Worm (Caenorhabditis elegans): ENCODE data around the gene pho-11.

pho-11 gene

DNA sequence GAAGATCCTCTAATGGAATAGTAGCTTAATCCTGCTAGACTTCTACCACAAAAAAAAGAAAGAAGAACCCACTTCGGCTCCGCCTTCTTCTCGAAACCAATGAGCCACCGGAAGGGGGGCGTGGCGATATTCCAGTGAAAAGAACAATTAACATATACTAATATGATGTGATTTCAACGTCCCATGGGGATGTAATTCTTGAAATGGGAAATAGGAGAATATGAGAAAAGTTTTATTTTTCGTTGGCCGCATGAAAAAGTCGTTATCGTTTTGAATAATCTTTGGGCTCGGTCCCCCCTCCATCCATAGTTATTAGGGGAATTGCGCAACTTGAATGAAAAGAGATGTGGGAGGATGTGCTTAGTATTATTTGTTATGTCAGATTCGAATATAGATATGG lies 31.4 kb upstream of the pho-11 start, which contains the start of gene unc-4:
Gene unc-4 (minus strand): TSS at position 101 of the 400 bp plus-strand sequence.
- TF ChIP-seq dmd-4 (tag; optimal IDR thresholded peaks at IDR 0.05) (no peak), ama-1 (optimal IDR thresholded peaks at IDR 0.05) (no peak), nhr-11 (tag; optimal IDR thresholded peaks at IDR 0.05) (no peak)

DNA sequence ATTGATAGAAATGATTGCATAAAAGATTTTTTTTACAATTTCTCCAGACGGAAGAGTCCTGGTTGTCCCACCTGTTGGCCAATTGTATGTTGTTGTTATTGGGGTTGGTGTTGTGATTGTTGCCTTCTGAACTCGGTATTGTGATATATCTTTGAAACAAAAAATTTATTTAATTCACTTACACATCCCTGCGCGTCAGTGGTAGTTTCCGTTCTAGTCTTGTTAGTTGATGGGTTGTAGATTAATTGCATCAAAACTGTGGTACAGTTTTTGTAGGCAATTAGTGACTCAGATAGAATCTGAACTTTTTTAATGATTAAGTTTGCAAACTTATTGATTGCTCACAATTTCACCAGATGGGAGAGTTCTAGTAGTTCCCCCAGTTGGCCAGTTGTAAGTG lies 27.2 kb upstream of the pho-11 start:
- TF ChIP-seq zag-1 (tag; optimal IDR thresholded peaks at IDR 0.05), result no peak
- TF ChIP-seq ztf-1 (GFP tag; conservative IDR thresholded peaks at IDR 0.05), result no peak
- TF ChIP-seq mdl-1 (tag; optimal IDR thresholded peaks at IDR 0.05), result no peak
- TF ChIP-seq egl-27 (tag; optimal IDR thresholded peaks at IDR 0.05), result no peak
- TF ChIP-seq sma-9 (GFP tag; optimal IDR thresholded peaks at IDR 0.05), result no peak
- TF ChIP-seq sma-9 (tag; optimal IDR thresholded peaks at IDR 0.05), result no peak
- no peak for TF ChIP-seq nhr-10 (tag; optimal IDR thresholded peaks at IDR 0.05)
- TF ChIP-seq nhr-11 (tag; optimal IDR thresholded peaks at IDR 0.05), result no peak
- TF ChIP-seq unc-55 (GFP tag; optimal IDR thresholded peaks at IDR 0.05), result no peak
- TF ChIP-seq nhr-23 (tag; optimal IDR thresholded peaks at IDR 0.05), result no peak
- TF ChIP-seq sem-4 (tag; optimal IDR thresholded peaks at IDR 0.05), result no peak
- TF ChIP-seq elt-3 (tag; optimal IDR thresholded peaks at IDR 0.05), result no peak
- no peak for TF ChIP-seq nhr-21 (tag; optimal IDR thresholded peaks at IDR 0.05)
- TF ChIP-seq mab-5 (tag; optimal IDR thresholded peaks at IDR 0.05), result no peak
- no peak for TF ChIP-seq nhr-6 (tag; optimal IDR thresholded peaks at IDR 0.05)
- TF ChIP-seq alr-1 (tag; optimal IDR thresholded peaks at IDR 0.05), result no peak
- no peak for TF ChIP-seq aly-2 (tag; optimal IDR thresholded peaks at IDR 0.05)
- TF ChIP-seq lin-11 (tag; optimal IDR thresholded peaks at IDR 0.05), result no peak

ce11 chrII:9914999-9915398 lies 16.6 kb upstream of the pho-11 start, which contains the start of gene F26C11.3:
F26C11.3 (minus strand) TSS chrII:9915099.
- TF ChIP-seq sma-9 (GFP tag; optimal IDR thresholded peaks at IDR 0.05) (no peak), sma-9 (tag; optimal IDR thresholded peaks at IDR 0.05) (no peak), ztf-1 (GFP tag; conservative IDR thresholded peaks at IDR 0.05) (no peak), unc-39 (tag; optimal IDR thresholded peaks at IDR 0.05) (no peak), egl-27 (tag; optimal IDR thresholded peaks at IDR 0.05) (no peak), nhr-10 (tag; optimal IDR thresholded peaks at IDR 0.05) (no peak), fos-1 (tag; optimal IDR thresholded peaks at IDR 0.05) (no peak), sem-4 (tag; optimal IDR thresholded peaks at IDR 0.05) (no peak), skn-1 (tag; optimal IDR thresholded peaks at IDR 0.05) (no peak), sma-3 (GFP tag; optimal IDR thresholded peaks at IDR 0.05) (no peak), nhr-11 (tag; optimal IDR thresholded peaks at IDR 0.05) (no peak), lin-39 (tag; optimal IDR thresholded peaks at IDR 0.05) (no peak)

- TF ChIP-seq elt-3 (tag; optimal IDR thresholded peaks at IDR 0.05) (no peak), lsy-2 (tag; optimal IDR thresholded peaks at IDR 0.05) (no peak), alr-1 (tag; optimal IDR thresholded peaks at IDR 0.05) (no peak), mdl-1 (tag; optimal IDR thresholded peaks at IDR 0.05) (no peak), fos-1 (tag; optimal IDR thresholded peaks at IDR 0.05) (no peak), egl-27 (tag; optimal IDR thresholded peaks at IDR 0.05) (no peak), C34F6.9 (tag; optimal IDR thresholded peaks at IDR 0.05) (no peak), mbf-1 (tag; optimal IDR thresholded peaks at IDR 0.05) (no peak), F13H6.1 (tag; optimal IDR thresholded peaks at IDR 0.05) (no peak), nhr-129 (tag; optimal IDR thresholded peaks at IDR 0.05) (no peak), dmd-4 (tag; optimal IDR thresholded peaks at IDR 0.05) (no peak), elt-1 (tag; optimal IDR thresholded peaks at IDR 0.05) (no peak), unc-62 (GFP tag; optimal IDR thresholded peaks at IDR 0.05) (no peak), unc-39 (tag; optimal IDR thresholded peaks at IDR 0.05) (no peak)
Observed at ce11 chrII:9916177-9916576, 15.5 kb upstream of the pho-11 start, which contains the start of gene F26C11.4. F26C11.4 (minus strand) TSS chrII:9916277.

ce11 chrII:9917904-9918303 lies 13.7 kb upstream of the pho-11 start, which contains the start of gene C05C10.8:
C05C10.8 (minus strand) TSS chrII:9918004.
- TF ChIP-seq lin-39 (tag; optimal IDR thresholded peaks at IDR 0.05) (no peak), ceh-82 (tag; optimal IDR thresholded peaks at IDR 0.05) (no peak)

DNA sequence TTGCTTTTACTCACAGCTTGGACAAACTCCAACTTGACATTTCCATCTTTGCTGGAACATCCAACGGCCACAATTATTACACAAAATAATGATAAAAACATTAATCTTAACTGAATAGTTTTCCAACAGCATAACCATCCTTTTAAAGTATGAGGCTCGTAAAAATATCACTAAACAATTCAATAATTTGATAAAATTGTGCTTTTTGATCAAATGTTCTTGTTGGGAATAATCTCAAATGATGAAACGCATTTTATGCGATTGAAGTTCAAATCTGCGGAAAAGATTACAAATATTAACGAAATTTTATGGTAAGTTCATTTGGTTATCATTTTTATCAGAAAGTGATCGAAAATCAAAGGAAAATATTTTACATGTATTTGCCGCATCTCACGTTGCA lies 11.2 kb upstream of the pho-11 start, which contains the start of gene pho-10:
Gene pho-10 (minus strand): TSS at position 101 of the 400 bp plus-strand sequence.
- no peak for TF ChIP-seq ztf-11 (tag; optimal IDR thresholded peaks at IDR 0.05)
- no peak for TF ChIP-seq nhr-25 (tag; optimal IDR thresholded peaks at IDR 0.05)
- TF ChIP-seq unc-39 (tag; optimal IDR thresholded peaks at IDR 0.05), result no peak
- no peak for TF ChIP-seq mbf-1 (tag; optimal IDR thresholded peaks at IDR 0.05)
- no peak for TF ChIP-seq sem-4 (tag; optimal IDR thresholded peaks at IDR 0.05)
- TF ChIP-seq C34F6.9 (tag; optimal IDR thresholded peaks at IDR 0.05), result no peak
- TF ChIP-seq lin-13 (GFP tag; optimal IDR thresholded peaks at IDR 0.05), result no peak
- no peak for TF ChIP-seq sma-3 (GFP tag; optimal IDR thresholded peaks at IDR 0.05)
- TF ChIP-seq skn-1 (tag; optimal IDR thresholded peaks at IDR 0.05), result no peak
- TF ChIP-seq ama-1 (optimal IDR thresholded peaks at IDR 0.05), result no peak

All from whole organism, L2 larva.